Worm (Caenorhabditis elegans): ENCODE results near the gene clec-45.

Gene clec-45

ce11 chrV:7672258-7672657 lies 34.4 kb downstream of the clec-45 start, which contains the start of gene C12D5.4:
Gene C12D5.4, plus strand, starts transcription at chrV:7672558.
- TF ChIP-seq fos-1 (tag; optimal IDR thresholded peaks at IDR 0.05) (no peak), mbf-1 (tag; optimal IDR thresholded peaks at IDR 0.05) (no peak), nhr-12 (tag; optimal IDR thresholded peaks at IDR 0.05) (no peak), nhr-77 (tag; optimal IDR thresholded peaks at IDR 0.05) (no peak), R02D3.7 (tag; optimal IDR thresholded peaks at IDR 0.05) (no peak), nhr-23 (tag; optimal IDR thresholded peaks at IDR 0.05) (no peak), nhr-21 (tag; optimal IDR thresholded peaks at IDR 0.05) (no peak), sma-3 (GFP tag; optimal IDR thresholded peaks at IDR 0.05) (no peak), lsy-2 (tag; optimal IDR thresholded peaks at IDR 0.05) (no peak), skn-1 (tag; optimal IDR thresholded peaks at IDR 0.05) (no peak), elt-3 (tag; optimal IDR thresholded peaks at IDR 0.05) (no peak), C34F6.9 (tag; optimal IDR thresholded peaks at IDR 0.05) (no peak), snpc-4 (tag; optimal IDR thresholded peaks at IDR 0.05) (no peak), lin-39 (tag; optimal IDR thresholded peaks at IDR 0.05) (no peak), mdl-1 (tag; optimal IDR thresholded peaks at IDR 0.05) (no peak)

ce11 chrV:7675904-7676303 lies 38.0 kb downstream of the clec-45 start, which contains the start of gene C12D5.3:
Gene C12D5.3, plus strand, starts transcription at chrV:7676204.
- TF ChIP-seq unc-55 (GFP tag; optimal IDR thresholded peaks at IDR 0.05) = no peak

- TF ChIP-seq unc-62 (GFP tag; optimal IDR thresholded peaks at IDR 0.05) = no peak
- peak; percentile 80 for TF ChIP-seq sma-9 (GFP tag; optimal IDR thresholded peaks at IDR 0.05)
- TF ChIP-seq sma-9 (tag; optimal IDR thresholded peaks at IDR 0.05) = no peak
- peak; percentile 30 for TF ChIP-seq crh-2 (tag; optimal IDR thresholded peaks at IDR 0.05)
- TF ChIP-seq nhr-11 (tag; optimal IDR thresholded peaks at IDR 0.05) = no peak
- TF ChIP-seq peb-1 (tag; optimal IDR thresholded peaks at IDR 0.05) = no peak
- TF ChIP-seq fos-1 (tag; optimal IDR thresholded peaks at IDR 0.05) = peak; percentile 34
- peak; percentile 21 for TF ChIP-seq nhr-129 (tag; optimal IDR thresholded peaks at IDR 0.05)
Measured at ce11 chrV:7681388-7681787, 43.5 kb downstream of the clec-45 start, which contains the start of gene cyp-33A1. Gene cyp-33A1, minus strand, starts transcription at chrV:7681459.

ce11 chrV:7683907-7684655 lies 46.2 kb downstream of the clec-45 start, which contains the start of gene sre-11:
Gene sre-11, minus strand, starts transcription at chrV:7683957.
- TF ChIP-seq ztf-11 (tag; optimal IDR thresholded peaks at IDR 0.05) (no peak), nhr-12 (tag; optimal IDR thresholded peaks at IDR 0.05) (no peak), nhr-77 (tag; optimal IDR thresholded peaks at IDR 0.05) (no peak), blmp-1 (tag; optimal IDR thresholded peaks at IDR 0.05; ENCODE audit: insufficient read depth) (no peak), nhr-21 (tag; optimal IDR thresholded peaks at IDR 0.05) (no peak), nhr-129 (tag; optimal IDR thresholded peaks at IDR 0.05) (no peak), Y55F3AM.14 (GFP tag; optimal IDR thresholded peaks at IDR 0.05) (no peak)

- TF ChIP-seq nhr-25 (tag; optimal IDR thresholded peaks at IDR 0.05) = peak; percentile 77
- peak; percentile 82 for TF ChIP-seq sma-9 (GFP tag; optimal IDR thresholded peaks at IDR 0.05)
- TF ChIP-seq sma-9 (tag; optimal IDR thresholded peaks at IDR 0.05) = no peak
- peak; percentile 6 for TF ChIP-seq fos-1 (tag; optimal IDR thresholded peaks at IDR 0.05)
- peak; percentile 11 for TF ChIP-seq elt-1 (tag; optimal IDR thresholded peaks at IDR 0.05)
- no peak for TF ChIP-seq ztf-1 (GFP tag; conservative IDR thresholded peaks at IDR 0.05)
Measured at ce11 chrV:7686189-7686588, 48.3 kb downstream of the clec-45 start, which contains the start of the genes nhr-94 and nhr-152. Gene nhr-94, minus strand, starts transcription at chrV:7686335. Gene nhr-152, plus strand, starts transcription at chrV:7686350.
